Worm (Caenorhabditis elegans) whole organism, L4/young adult: ENCODE results near the gene hpo-34.

ENCODE experiments used
- W03F9.2 ChIP-seq: fragments of 150-350 bp; optimal IDR thresholded peaks from 2 replicates; lab custom pipeline; 2014; ENCODE audit warnings: missing biosample characterization, missing genetic modification characterization
- dao-5 ChIP-seq: sonication (generic microtip); optimal IDR thresholded peaks from 2 replicates; lab custom pipeline; 2016; ENCODE audit warnings: missing genotype, missing genetic modification characterization, moderate library complexity, missing compliant biosample characterization
- him-1 ChIP-seq: sonication (generic microtip); optimal IDR thresholded peaks from 2 replicates; lab custom pipeline; 2016; ENCODE audit warnings: missing genotype, missing genetic modification reagents, missing genetic modification characterization, missing compliant biosample characterization

hpo-34 gene

ce11 chrX:11466444-11467319 is 52.2 kb downstream of the hpo-34 start:
- TF ChIP-seq W03F9.2 (tag; lab: Kevin White, UChicago), result no peak
- TF ChIP-seq dao-5 (tag; lab: Kevin White, UChicago), result no peak
- no peak for TF ChIP-seq him-1 (tag; lab: Kevin White, UChicago)

DNA sequence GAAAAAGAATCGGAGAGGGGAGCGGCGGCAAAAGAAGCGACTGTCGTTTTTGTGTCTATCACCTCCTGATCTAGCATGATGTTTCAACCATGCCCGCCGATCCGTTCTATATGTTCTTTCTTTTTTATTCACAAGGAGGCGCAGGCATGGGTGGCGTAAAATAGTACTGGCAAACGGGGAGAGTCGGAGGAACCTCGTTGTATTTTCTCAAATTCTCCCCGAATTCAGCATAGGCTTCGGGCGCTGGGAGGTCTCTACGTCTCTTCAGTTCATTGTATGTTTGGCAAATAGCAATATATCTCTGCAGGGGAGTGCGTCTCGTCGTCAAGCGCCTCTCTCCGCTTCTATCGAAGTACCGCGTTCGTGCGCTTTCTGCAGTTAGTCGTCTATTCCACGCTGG is 53.7 kb downstream of the hpo-34 start, which contains the start of gene lin-14:
Gene lin-14 (plus strand): TSS at position 346 of the 400 bp plus-strand sequence.
- peak; percentile 44 for TF ChIP-seq him-1 (tag; lab: Kevin White, UChicago)
- no peak for TF ChIP-seq W03F9.2 (tag; lab: Kevin White, UChicago)
- peak; percentile 54 for TF ChIP-seq dao-5 (tag; lab: Kevin White, UChicago)

DNA sequence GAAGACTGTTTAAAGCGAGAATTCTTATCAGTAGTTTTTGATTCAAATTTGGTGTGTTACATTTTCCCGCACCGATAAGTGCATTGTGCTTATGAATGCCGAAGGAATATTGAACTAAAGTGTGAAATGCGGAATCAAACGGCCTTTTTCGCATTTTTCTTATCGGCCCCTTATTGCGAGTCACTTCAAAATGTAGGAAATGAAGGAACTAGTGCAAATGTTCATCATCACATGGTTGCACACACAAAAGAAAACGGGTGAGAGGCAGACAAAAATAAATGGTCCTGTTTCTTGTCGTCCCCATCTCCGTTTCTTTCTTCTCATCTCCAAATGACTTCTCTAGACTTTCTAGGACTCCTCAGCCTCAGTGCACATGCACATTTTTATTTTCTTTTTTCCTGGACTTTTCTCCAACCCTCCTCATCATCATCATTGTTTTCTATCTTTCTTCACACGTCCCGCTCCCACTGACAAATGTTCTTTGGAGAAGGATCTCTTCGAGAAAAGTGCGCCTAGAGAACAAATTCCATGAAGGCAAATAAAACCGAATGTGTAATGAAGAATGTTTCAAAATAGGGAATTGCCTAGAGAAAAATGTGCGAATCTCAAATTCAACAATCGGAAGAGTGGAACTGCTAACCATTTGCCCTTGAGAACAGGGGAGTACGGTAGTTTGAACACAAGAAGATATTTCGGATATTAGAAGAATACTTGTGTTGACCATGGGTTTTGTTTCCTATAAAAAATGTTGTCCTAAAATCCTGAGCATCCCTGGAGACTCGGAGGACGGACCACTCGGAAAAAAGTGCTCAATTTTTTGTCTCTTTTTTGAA is 54.4 kb downstream of the hpo-34 start:
- TF ChIP-seq him-1 (tag; lab: Kevin White, UChicago) (no peak), dao-5 (tag; lab: Kevin White, UChicago) (no peak), W03F9.2 (tag; lab: Kevin White, UChicago) (no peak)

ce11 chrX:11463568-11463967 is 55.3 kb downstream of the hpo-34 start:
- TF ChIP-seq him-1 (tag; lab: Kevin White, UChicago) (no peak), dao-5 (tag; lab: Kevin White, UChicago) (no peak), W03F9.2 (tag; lab: Kevin White, UChicago) (no peak)

DNA sequence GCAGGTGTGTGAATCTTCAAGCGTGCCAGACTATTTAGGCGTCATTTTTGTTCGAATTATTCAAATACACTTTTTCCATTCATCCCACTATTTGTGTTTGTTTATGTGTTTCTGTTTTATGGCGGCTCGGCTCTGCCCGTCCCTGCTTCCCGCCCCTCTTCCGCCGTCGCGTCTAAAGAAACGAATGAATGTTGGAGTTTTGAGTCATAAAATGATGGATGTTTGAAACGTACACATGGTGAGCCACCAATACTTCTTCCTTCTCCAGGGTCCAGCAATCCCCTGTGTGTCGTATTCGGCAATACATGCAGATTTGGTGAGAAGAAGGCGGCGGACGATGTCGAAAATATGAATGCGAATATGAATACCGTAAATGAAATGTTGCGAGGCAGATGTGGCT is 55.9 kb downstream of the hpo-34 start:
- TF ChIP-seq dao-5 (tag; lab: Kevin White, UChicago) (no peak), him-1 (tag; lab: Kevin White, UChicago) (no peak), W03F9.2 (tag; lab: Kevin White, UChicago) (no peak)

- TF ChIP-seq W03F9.2 (tag; lab: Kevin White, UChicago), result no peak
Measured at ce11 chrX:11462112-11462511, 56.8 kb downstream of the hpo-34 start.
